Worm (Caenorhabditis elegans) whole organism, early embryonic: Measurements from ENCODE around the gene B0432.8.

Experiments
- ceh-13 ChIP-seq: fragments of 200-800 bp; sonication (Bioruptor generic); optimal IDR thresholded peaks from 2 replicates; lab custom pipeline; 2018; ENCODE audit warnings: mild to moderate bottlenecking, missing genetic modification characterization, missing compliant biosample characterization
- sea-1 ChIP-seq: fragments of 200-800 bp; sonication (Bioruptor generic); conservative IDR thresholded peaks from 2 replicates; pipeline ENCODE4 v1.3.6; 2022; ENCODE audit warnings: missing genetic modification characterization, missing compliant biosample characterization
- tra-4 ChIP-seq: sonication (generic microtip); optimal IDR thresholded peaks from 2 replicates; lab custom pipeline; 2017; ENCODE audit warnings: missing genetic modification characterization, missing compliant biosample characterization

DNA sequence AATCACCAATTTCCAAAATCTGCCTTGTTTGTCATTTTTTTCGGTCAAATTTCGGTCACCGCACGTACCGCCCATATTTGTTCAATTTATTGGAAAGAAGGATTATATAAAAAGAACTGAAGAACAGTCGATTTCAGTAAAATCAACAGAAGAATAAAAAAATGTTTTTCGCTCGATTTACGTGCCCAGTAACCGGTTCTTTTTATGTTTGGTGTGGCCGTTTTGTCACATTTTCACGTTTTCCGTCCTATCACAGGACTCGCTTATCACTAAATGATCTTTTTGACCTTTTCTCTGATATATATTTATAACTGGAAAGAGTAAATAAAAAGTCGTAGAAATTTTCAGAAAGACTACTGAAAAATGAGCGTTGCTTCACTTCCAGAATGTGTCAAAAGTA lies 40.9 kb upstream of the B0432.8 start, which contains the start of gene far-7:
- TF ChIP-seq tra-4 (no peak), ceh-13 (GFP tag; lab: Kevin White, UChicago) (no peak), sea-1 (no peak)
